Worm (Caenorhabditis elegans) whole organism, midembryonic: ENCODE results near the gene nhr-91.

ENCODE experiments used
- flt-1 ChIP-seq: fragments of 200-800 bp; sonication (Bioruptor generic); IDR thresholded peaks from 2 replicates; pipeline ENCODE4 v1.3.6; 2022; ENCODE audit warnings: missing genetic modification characterization, missing compliant biosample characterization
- klf-2 ChIP-seq: fragments of 200-800 bp; sonication (Bioruptor generic); conservative IDR thresholded peaks from 2 replicates; pipeline ENCODE4 v1.3.6; 2022; ENCODE audit warnings: missing genetic modification reagents, missing genetic modification characterization, missing compliant biosample characterization
- tab-1 ChIP-seq: fragments of 200-800 bp; sonication (Bioruptor generic); IDR thresholded peaks from 2 replicates; pipeline ENCODE4 v1.3.6; 2022; ENCODE audit warnings: missing genetic modification characterization, missing compliant biosample characterization
- ztf-23 ChIP-seq: fragments of 200-800 bp; sonication (Bioruptor generic); IDR thresholded peaks from 2 replicates; pipeline ENCODE4 v1.3.6; 2022; ENCODE audit warnings: missing genetic modification reagents, missing genetic modification characterization, missing compliant biosample characterization

DNA sequence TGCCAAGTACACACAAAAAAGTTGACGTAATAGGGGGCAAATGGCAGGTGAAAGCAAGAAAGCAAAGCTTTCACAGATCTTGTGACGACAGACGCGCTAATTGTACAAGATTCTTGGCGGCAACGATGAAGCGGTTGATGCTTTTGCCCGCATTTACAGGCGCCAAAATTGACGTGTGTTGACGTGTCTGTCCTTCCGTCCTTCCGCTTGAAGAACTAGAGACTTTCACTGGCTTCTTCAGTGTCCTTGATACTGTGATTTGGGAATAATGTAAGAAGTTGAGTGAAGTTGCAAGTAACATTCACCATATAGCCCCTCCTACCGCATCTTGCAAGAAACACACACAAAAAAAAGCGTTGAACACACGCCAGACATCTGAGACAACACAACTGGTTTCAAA, 25.4 kb upstream of the nhr-91 start, which contains the start of gene jud-4:
- TF ChIP-seq tab-1 (GFP tag; lab: Robert Waterston, UW) (no peak), flt-1 (GFP tag; lab: Robert Waterston, UW) (no peak), klf-2 (GFP tag; lab: Robert Waterston, UW) (no peak), ztf-23 (no peak)
